Fruit fly (Drosophila melanogaster) whole organism, adult: ENCODE results near the gene dimm.

Experiments
- CG11617 ChIP-seq: fragments of 200-800 bp; sonication (Bioruptor generic); optimal IDR thresholded peaks from 2 replicates; lab custom pipeline; 2017; ENCODE audit warnings: mild to moderate bottlenecking, missing biosample characterization, missing genetic modification reagents, missing genetic modification characterization
- CG12768 ChIP-seq: fragments of 200-800 bp; sonication (Bioruptor generic); optimal IDR thresholded peaks from 2 replicates; lab custom pipeline; 2017; ENCODE audit warnings: missing biosample characterization, missing genetic modification characterization, mild to moderate bottlenecking, moderate library complexity, missing genetic modification reagents
- CG1620 ChIP-seq: fragments of 200-800 bp; sonication (Bioruptor generic); optimal IDR thresholded peaks from 2 replicates; lab custom pipeline; 2016; ENCODE audit warnings: missing biosample characterization, missing genetic modification characterization
- CG5204 ChIP-seq: fragments of 200-800 bp; sonication (Bioruptor generic); optimal IDR thresholded peaks from 2 replicates; lab custom pipeline; 2016; ENCODE audit warnings: missing biosample characterization, missing genetic modification characterization
- CG7101 ChIP-seq: fragments of 200-800 bp; sonication (Bioruptor generic); optimal IDR thresholded peaks from 2 replicates; lab custom pipeline; 2018; ENCODE audit warnings: missing biosample characterization, mild to moderate bottlenecking, missing genetic modification characterization, moderate library complexity
- Clk ChIP-seq: fragments of 200-800 bp; sonication (Bioruptor generic); optimal IDR thresholded peaks from 2 replicates; lab custom pipeline; 2017; ENCODE audit warnings: missing biosample characterization, missing genetic modification characterization
- Crg-1 ChIP-seq: fragments of 200-800 bp; sonication (Bioruptor generic); optimal IDR thresholded peaks from 2 replicates; lab custom pipeline; 2016; ENCODE audit warnings: missing biosample characterization, missing genetic modification characterization
- Mnt ChIP-seq: fragments of 200-800 bp; sonication (Bioruptor generic); optimal IDR thresholded peaks from 2 replicates; lab custom pipeline; 2016; ENCODE audit warnings: missing biosample characterization, mild to moderate bottlenecking, missing genetic modification characterization
- bab1 ChIP-seq: fragments of 200-800 bp; sonication (Bioruptor generic); optimal IDR thresholded peaks from 3 replicates; lab custom pipeline; 2019; ENCODE audit warnings: missing biosample characterization, mild to moderate bottlenecking, missing genetic modification characterization, moderate library complexity
- cic ChIP-seq: fragments of 200-800 bp; sonication (Bioruptor generic); optimal IDR thresholded peaks from 2 replicates; lab custom pipeline; 2017; ENCODE audit warnings: missing biosample characterization, mild to moderate bottlenecking, missing genetic modification characterization, moderate library complexity
- kay ChIP-seq: fragments of 200-800 bp; sonication (Bioruptor generic); peaks from one replicate; lab custom pipeline; 2016; ENCODE audit warnings: missing biosample characterization, missing genetic modification characterization, borderline replicate concordance
- ovo ChIP-seq: fragments of 200-800 bp; sonication (Bioruptor generic); optimal IDR thresholded peaks from 2 replicates; lab custom pipeline; 2016; ENCODE audit warnings: missing biosample characterization, missing genetic modification characterization
- pad ChIP-seq: fragments of 200-800 bp; sonication (Bioruptor generic); optimal IDR thresholded peaks from 3 replicates; lab custom pipeline; 2017; ENCODE audit warnings: missing biosample characterization, missing genetic modification characterization, mild to moderate bottlenecking, moderate library complexity, missing genetic modification reagents
- tj ChIP-seq: fragments of 200-800 bp; sonication (Bioruptor generic); optimal IDR thresholded peaks from 3 replicates; lab custom pipeline; 2017; ENCODE audit warnings: missing biosample characterization, mild to moderate bottlenecking, missing genetic modification characterization, moderate library complexity

dm6 chr2L:21330823-21331222 lies 733 bp upstream of the dimm start:
- no peak for TF ChIP-seq cic (GFP tag; lab: Kevin White, UChicago)
- no peak for TF ChIP-seq CG12768 (GFP tag; lab: Kevin White, UChicago)
- no peak for TF ChIP-seq CG5204 (GFP tag; lab: Kevin White, UChicago)
- no peak for TF ChIP-seq CG1620 (GFP tag; lab: Kevin White, UChicago)
- no peak for TF ChIP-seq CG11617 (GFP tag; lab: Kevin White, UChicago)
- no peak for TF ChIP-seq ovo (GFP tag; lab: Kevin White, UChicago)
- no peak for TF ChIP-seq Mnt
- no peak for TF ChIP-seq tj (GFP tag; lab: Kevin White, UChicago)
- no peak for TF ChIP-seq Crg-1
- no peak for TF ChIP-seq CG7101 (tag; lab: Kevin White, UChicago)
- no peak for TF ChIP-seq bab1 (GFP tag; lab: Kevin White, UChicago)
- no peak for TF ChIP-seq pad (GFP tag; lab: Kevin White, UChicago)
- TF ChIP-seq kay (GFP tag; lab: Kevin White, UChicago), result no peak
- TF ChIP-seq Clk (GFP tag; lab: Kevin White, UChicago), result no peak
